Fruit fly (Drosophila melanogaster) whole organism, embryonic: ENCODE measurements around the gene TfAP-2.
A peak's percentile ranks its signal among the peaks of the same experiment; 100 is the strongest.

Experiments
- Abd-B ChIP-seq: fragments of 200-800 bp; sonication (Bioruptor generic); optimal IDR thresholded peaks from 2 replicates; lab custom pipeline; 2018; ENCODE audit warnings: missing biosample characterization, mild to moderate bottlenecking, missing genetic modification characterization, moderate library complexity
- CG11093 ChIP-seq: fragments of 200-800 bp; sonication (Bioruptor generic); IDR thresholded peaks from 3 replicates; pipeline ENCODE4 v1.3.6; 2022; ENCODE audit warnings: missing biosample characterization, missing genetic modification characterization
- CG11247 ChIP-seq: fragments of 200-800 bp; sonication (Bioruptor generic); IDR thresholded peaks from 2 replicates; pipeline ENCODE4 v1.3.6; 2022; ENCODE audit warnings: missing biosample characterization, missing genetic modification characterization
- CG18262 ChIP-seq: fragments of 200-800 bp; optimal IDR thresholded peaks from 3 replicates; lab custom pipeline; 2019; ENCODE audit warnings: missing biosample characterization, mild to moderate bottlenecking, missing genetic modification characterization, moderate library complexity
- CG18764 ChIP-seq: fragments of 200-800 bp; sonication (Bioruptor generic); optimal IDR thresholded peaks from 3 replicates; lab custom pipeline; 2016; ENCODE audit warnings: missing biosample characterization, missing genetic modification characterization
- CG2116 ChIP-seq: fragments of 200-800 bp; sonication (Bioruptor generic); optimal IDR thresholded peaks from 3 replicates; lab custom pipeline; 2018; ENCODE audit warnings: missing biosample characterization, mild to moderate bottlenecking, missing genetic modification characterization
- CG30431 ChIP-seq: fragments of 200-800 bp; sonication (Bioruptor generic); optimal IDR thresholded peaks from 2 replicates; lab custom pipeline; 2017; ENCODE audit warnings: missing biosample characterization, missing genetic modification characterization
- CG31365 ChIP-seq: fragments of 200-800 bp; sonication (Bioruptor generic); optimal IDR thresholded peaks from 2 replicates; lab custom pipeline; 2018; ENCODE audit warnings: missing biosample characterization, mild to moderate bottlenecking, missing genetic modification characterization
- CG32772 ChIP-seq: fragments of 200-800 bp; sonication (Bioruptor generic); IDR thresholded peaks from 2 replicates; pipeline ENCODE4 v1.3.6; 2022; ENCODE audit warnings: missing biosample characterization, missing genetic modification characterization
- CG33557 ChIP-seq: fragments of 200-800 bp; sonication (Bioruptor generic); optimal IDR thresholded peaks from 2 replicates; lab custom pipeline; 2019; ENCODE audit warnings: missing biosample characterization, mild to moderate bottlenecking, missing genetic modification characterization, moderate library complexity
- CG4707 ChIP-seq: fragments of 200-800 bp; sonication (Bioruptor generic); optimal IDR thresholded peaks from 2 replicates; lab custom pipeline; 2018; ENCODE audit warnings: missing biosample characterization, mild to moderate bottlenecking, missing genetic modification characterization, moderate library complexity
- CG6175 ChIP-seq: fragments of 200-800 bp; sonication (Bioruptor generic); IDR thresholded peaks from 3 replicates; pipeline ENCODE4 v1.3.6; 2022; ENCODE audit warnings: missing biosample characterization, missing genetic modification characterization
- CG6254 ChIP-seq: fragments of 200-800 bp; sonication (Bioruptor generic); optimal IDR thresholded peaks from 3 replicates; lab custom pipeline; 2017; ENCODE audit warnings: mild to moderate bottlenecking, missing biosample characterization, missing genetic modification reagents, missing genetic modification characterization
- CG7357 ChIP-seq: fragments of 200-800 bp; sonication (Bioruptor generic); IDR thresholded peaks from 3 replicates; pipeline ENCODE4 v1.3.6; 2022; ENCODE audit warnings: missing biosample characterization, missing genetic modification characterization
- CG8944 ChIP-seq: fragments of 200-800 bp; sonication (Bioruptor generic); optimal IDR thresholded peaks from 3 replicates; lab custom pipeline; 2016; ENCODE audit warnings: missing biosample characterization, missing genetic modification characterization
- CG9817 ChIP-seq: fragments of 200-800 bp; sonication (Bioruptor generic); optimal IDR thresholded peaks from 2 replicates; lab custom pipeline; 2018; ENCODE audit warnings: missing biosample characterization, mild to moderate bottlenecking, missing genetic modification characterization, moderate library complexity
- Dip3 ChIP-seq: fragments of 200-800 bp; sonication (Bioruptor generic); optimal IDR thresholded peaks from 3 replicates; lab custom pipeline; 2016; ENCODE audit warnings: missing biosample characterization, missing genetic modification characterization
- Drgx ChIP-seq: fragments of 200-800 bp; sonication (Bioruptor generic); IDR thresholded peaks from 2 replicates; pipeline ENCODE4 v1.3.6; 2022; ENCODE audit warnings: missing biosample characterization, missing genetic modification characterization
- E2f2 ChIP-seq: fragments of 200-800 bp; sonication (Bioruptor generic); IDR thresholded peaks from 2 replicates; pipeline ENCODE4 v1.3.6; 2022; ENCODE audit warnings: missing biosample characterization, missing genetic modification characterization
- ERR ChIP-seq: fragments of 200-800 bp; sonication (Bioruptor generic); optimal IDR thresholded peaks from 2 replicates; lab custom pipeline; 2016; ENCODE audit warnings: missing biosample characterization, missing genetic modification characterization
- Ets97D ChIP-seq: fragments of 200-800 bp; sonication (Bioruptor generic); optimal IDR thresholded peaks from 3 replicates; lab custom pipeline; 2016; ENCODE audit warnings: missing biosample characterization, missing genetic modification characterization
- HLHmδ ChIP-seq: fragments of 200-800 bp; sonication (Bioruptor generic); optimal IDR thresholded peaks from 2 replicates; lab custom pipeline; 2018; ENCODE audit warnings: missing biosample characterization, mild to moderate bottlenecking, missing genetic modification characterization, moderate library complexity
- HmgZ ChIP-seq: fragments of 200-800 bp; sonication (Bioruptor generic); optimal IDR thresholded peaks from 2 replicates; lab custom pipeline; 2018; ENCODE audit warnings: missing biosample characterization, mild to moderate bottlenecking, missing genetic modification characterization
- Hr3 ChIP-seq: fragments of 200-800 bp; sonication (Bioruptor generic); optimal IDR thresholded peaks from 3 replicates; lab custom pipeline; 2016; ENCODE audit warnings: missing biosample characterization, missing genetic modification characterization
- Meics ChIP-seq: fragments of 200-800 bp; sonication (Bioruptor generic); optimal IDR thresholded peaks from 2 replicates; lab custom pipeline; 2017; ENCODE audit warnings: missing biosample characterization, mild to moderate bottlenecking, missing genetic modification characterization
- NC2β ChIP-seq: fragments of 200-800 bp; sonication (Bioruptor generic); optimal IDR thresholded peaks from 2 replicates; lab custom pipeline; 2016; ENCODE audit warnings: missing biosample characterization, missing genetic modification characterization
- Neu2 ChIP-seq: fragments of 200-800 bp; sonication (Bioruptor generic); optimal IDR thresholded peaks from 3 replicates; lab custom pipeline; 2016; ENCODE audit warnings: missing biosample characterization, missing genetic modification characterization, borderline replicate concordance
- Rfx ChIP-seq: fragments of 200-800 bp; sonication (Bioruptor generic); IDR thresholded peaks from 2 replicates; pipeline ENCODE4 v1.3.6; 2022; ENCODE audit warnings: missing biosample characterization, missing genetic modification characterization
- Scr ChIP-seq: fragments of 200-800 bp; sonication (Bioruptor generic); IDR thresholded peaks from 2 replicates; pipeline ENCODE4 v1.3.6; 2022; ENCODE audit warnings: missing biosample characterization, missing genetic modification characterization; ENCODE audit not compliant: partially characterized antibody
- Trl ChIP-seq, 3 experiments: fragments of >200 bp in 2 of 3; fragments of 200-800 bp in 1 of 3; sonication (Bioruptor generic) in 1 of 3; optimal IDR thresholded peaks; 2 replicates in 1 of 3; 3 replicates in 2 of 3; lab custom pipeline; 2016 to 2017; ENCODE audit warnings: missing biosample characterization in 1 of 3, missing genetic modification characterization in 1 of 3
- br ChIP-seq: fragments of >200 bp; optimal IDR thresholded peaks from 2 replicates; lab custom pipeline; 2017
- cad ChIP-seq: fragments of >200 bp; optimal IDR thresholded peaks from 2 replicates; lab custom pipeline; 2017; ENCODE audit warnings: missing biosample characterization, missing genetic modification characterization
- dan ChIP-seq: fragments of 200-800 bp; sonication (Bioruptor generic); IDR thresholded peaks from 2 replicates; pipeline ENCODE4 v1.3.6; 2022; ENCODE audit warnings: missing biosample characterization, missing genetic modification characterization
- en ChIP-seq: fragments of 200-800 bp; sonication (Bioruptor generic); optimal IDR thresholded peaks from 2 replicates; lab custom pipeline; 2016; ENCODE audit warnings: missing biosample characterization, missing genetic modification characterization
- gsb ChIP-seq: fragments of 200-800 bp; sonication (Bioruptor generic); IDR thresholded peaks from 2 replicates; pipeline ENCODE4 v1.3.6; 2022; ENCODE audit warnings: missing biosample characterization, missing genetic modification characterization
- insv ChIP-seq, 2 experiments: fragments of 200-800 bp; sonication (Bioruptor generic); optimal IDR thresholded peaks; 3 replicates each; lab custom pipeline; 2016 to 2018; ENCODE audit warnings: missing biosample characterization in 2 of 2, missing genetic modification characterization in 2 of 2
- ken ChIP-seq: fragments of 200-800 bp; sonication (Bioruptor generic); IDR thresholded peaks from 3 replicates; pipeline ENCODE4 v1.3.6; 2022; ENCODE audit warnings: missing biosample characterization, missing genetic modification characterization
- knrl ChIP-seq: fragments of 200-800 bp; sonication (Bioruptor generic); IDR thresholded peaks from 3 replicates; pipeline ENCODE4 v1.3.6; 2022; ENCODE audit warnings: missing biosample characterization, missing genetic modification characterization; ENCODE audit not compliant: partially characterized antibody
- luna ChIP-seq: fragments of 200-800 bp; sonication (Bioruptor generic); optimal IDR thresholded peaks from 2 replicates; lab custom pipeline; 2016; ENCODE audit warnings: missing biosample characterization, missing genetic modification characterization
- oc ChIP-seq: fragments of 200-800 bp; sonication (Bioruptor generic); optimal IDR thresholded peaks from 2 replicates; lab custom pipeline; 2018; ENCODE audit warnings: missing biosample characterization, mild to moderate bottlenecking, missing genetic modification characterization, moderate library complexity
- pan ChIP-seq, 4 experiments: fragments of >200 bp in 3 of 4; fragments of 200-800 bp in 1 of 4; sonication (Bioruptor generic) in 1 of 4; optimal IDR thresholded peaks in 3 of 4; IDR thresholded peaks in 1 of 4; 2 replicates each; pipeline versions ENCODE4 v1.3.6 to Lab custom; 2017 to 2022; ENCODE audit warnings: missing biosample characterization in 2 of 4, missing genetic modification characterization in 2 of 4, mixed read lengths in 1 of 4
- peb ChIP-seq: fragments of 200-800 bp; sonication (Bioruptor generic); IDR thresholded peaks from 2 replicates; pipeline ENCODE4 v1.3.6; 2022; ENCODE audit warnings: missing biosample characterization, missing genetic modification characterization
- sens ChIP-seq: fragments of 200-800 bp; sonication (Bioruptor generic); peaks from one replicate; lab custom pipeline; 2016; ENCODE audit warnings: missing biosample characterization, missing genetic modification characterization
- sim ChIP-seq: fragments of 200-800 bp; sonication (Bioruptor generic); IDR thresholded peaks from 2 replicates; pipeline ENCODE4 v1.3.6; 2022; ENCODE audit warnings: missing biosample characterization, missing genetic modification characterization
- tna ChIP-seq: fragments of 200-800 bp; sonication (Bioruptor generic); IDR thresholded peaks from 2 replicates; pipeline ENCODE4 v1.3.6; 2022; ENCODE audit warnings: missing biosample characterization, missing genetic modification characterization; ENCODE audit not compliant: partially characterized antibody
- trem ChIP-seq: fragments of 200-800 bp; optimal IDR thresholded peaks from 3 replicates; lab custom pipeline; 2019; ENCODE audit warnings: missing biosample characterization, mild to moderate bottlenecking, missing genetic modification characterization, moderate library complexity
- ttk ChIP-seq: fragments of 200-800 bp; sonication (Bioruptor generic); IDR thresholded peaks from 2 replicates; pipeline ENCODE4 v2.1.2; 2022; ENCODE audit warnings: missing biosample characterization, missing genetic modification characterization
- unpg ChIP-seq: fragments of 200-800 bp; sonication (Bioruptor generic); optimal IDR thresholded peaks from 3 replicates; lab custom pipeline; 2018; ENCODE audit warnings: missing biosample characterization, mild to moderate bottlenecking, missing genetic modification characterization, moderate library complexity
- usp ChIP-seq: fragments of >200 bp; optimal IDR thresholded peaks from 2 replicates; lab custom pipeline; 2017; ENCODE audit warnings: missing biosample characterization, missing genetic modification characterization
- wek ChIP-seq: fragments of 200-800 bp; sonication (Bioruptor generic); optimal IDR thresholded peaks from 3 replicates; lab custom pipeline; 2018; ENCODE audit warnings: missing biosample characterization, mild to moderate bottlenecking, missing genetic modification characterization, moderate library complexity
- zfh2 ChIP-seq: fragments of 200-800 bp; sonication (Bioruptor generic); optimal IDR thresholded peaks from 2 replicates; lab custom pipeline; 2016; ENCODE audit warnings: missing biosample characterization, missing genetic modification characterization

TfAP-2 gene

DNA sequence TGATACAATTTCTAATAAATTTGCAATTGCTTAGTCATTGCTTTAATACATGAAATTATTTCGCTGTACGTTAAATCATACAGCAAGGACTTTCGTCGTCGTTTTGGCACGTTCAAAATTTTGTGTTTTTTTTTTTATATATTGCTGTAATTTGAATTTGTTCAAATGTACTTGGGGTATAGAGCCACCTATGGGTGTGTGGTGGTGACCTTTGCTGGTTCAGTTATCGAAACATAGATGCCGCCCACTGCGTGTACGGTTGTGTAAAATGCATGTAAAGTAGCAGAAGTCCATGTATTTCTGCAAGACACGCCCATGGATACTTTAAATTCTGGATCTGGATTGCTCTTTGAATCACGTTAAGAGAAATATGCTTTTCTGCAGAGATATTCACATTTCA is 17.6 kb downstream of the TfAP-2 start (continued):
- TF ChIP-seq HLHmδ, result peak; percentile 44
- TF ChIP-seq CG11247 (GFP tag; lab: Robert Waterston, UW), result peak; percentile 72
- peak; percentile 49; the same call in 1 of the 2 replicates for TF ChIP-seq ttk
- TF ChIP-seq CG9817, result peak; percentile 62
- no peak for TF ChIP-seq Abd-B (GFP tag; lab: Kevin White, UChicago)
- no peak for TF ChIP-seq Drgx (GFP tag; lab: Robert Waterston, UW)
- TF ChIP-seq Meics (GFP tag; lab: Kevin White, UChicago), result no peak
- no peak for TF ChIP-seq CG7357 (GFP tag; lab: Robert Waterston, UW)
- no peak for TF ChIP-seq br (lab: Kevin White, UChicago)
- TF ChIP-seq Hr3, result peak; percentile 81
- peak; percentile 32 for TF ChIP-seq ERR (GFP tag; lab: Kevin White, UChicago)
- TF ChIP-seq pan (optimal IDR thresholded peaks at IDR 0.05; lab: Kevin White, UChicago), result no peak
- no peak for TF ChIP-seq pan (GFP tag; optimal IDR thresholded peaks at IDR 0.05 in 1 of 2, IDR thresholded peaks at IDR 0.05 in 1 of 2)
- TF ChIP-seq sens (GFP tag; lab: Kevin White, UChicago), result peak; percentile 83
- TF ChIP-seq luna (GFP tag; lab: Kevin White, UChicago), result peak; percentile 60
- peak; percentile 40 for TF ChIP-seq CG31365
- TF ChIP-seq Ets97D, result peak; percentile 31
- TF ChIP-seq knrl (GFP tag; lab: Robert Waterston, UW), result peak; percentile 66; the same call in 2 of the 3 replicates
- TF ChIP-seq CG18262 (tag; lab: Kevin White, UChicago), result no peak
- peak; percentile 13 to 30 for TF ChIP-seq Trl (optimal IDR thresholded peaks at IDR 0.05; lab: Kevin White, UChicago)
- peak; percentile 83 for TF ChIP-seq Trl (GFP tag; optimal IDR thresholded peaks at IDR 0.05; lab: Kevin White, UChicago)
- TF ChIP-seq peb (GFP tag; lab: Robert Waterston, UW), result no peak
- no peak for TF ChIP-seq CG11093
- TF ChIP-seq sim (GFP tag; lab: Robert Waterston, UW), result no peak
- TF ChIP-seq CG32772 (GFP tag; lab: Robert Waterston, UW), result peak; percentile 63; the same call in 1 of the 2 replicates
- TF ChIP-seq CG33557 (GFP tag; lab: Kevin White, UChicago), result no peak
- peak; percentile 21 for TF ChIP-seq CG30431 (GFP tag; lab: Kevin White, UChicago)
- peak; percentile 41; the same call in 1 of the 2 replicates for TF ChIP-seq gsb (GFP tag; lab: Robert Waterston, UW)
- peak; percentile 87 for TF ChIP-seq Rfx
- peak; percentile 65 for TF ChIP-seq HmgZ (tag; lab: Kevin White, UChicago)
- peak; percentile 19 for TF ChIP-seq zfh2
- no peak for TF ChIP-seq oc (tag; lab: Kevin White, UChicago)
- peak in 1 of 2 experiments; percentile 62 for TF ChIP-seq insv (GFP tag; optimal IDR thresholded peaks at IDR 0.05; lab: Kevin White, UChicago)
- no peak for TF ChIP-seq CG4707
- TF ChIP-seq CG2116 (GFP tag; lab: Kevin White, UChicago), result no peak
- TF ChIP-seq dan (GFP tag; lab: Robert Waterston, UW), result no peak
- TF ChIP-seq Neu2 (GFP tag; lab: Kevin White, UChicago), result no peak
- peak; percentile 37 for TF ChIP-seq en (GFP tag; lab: Kevin White, UChicago)
- no peak for TF ChIP-seq unpg
- TF ChIP-seq usp (GFP tag; lab: Kevin White, UChicago), result no peak
- no peak for TF ChIP-seq Scr (GFP tag; lab: Robert Waterston, UW)
- peak; percentile 72 for TF ChIP-seq E2f2
- no peak for TF ChIP-seq tna (GFP tag; lab: Robert Waterston, UW)
- peak; percentile 66; the same call in 2 of the 3 replicates for TF ChIP-seq ken (GFP tag; lab: Robert Waterston, UW)
- peak; percentile 53 for TF ChIP-seq trem (tag; lab: Kevin White, UChicago)
- 0 out of 3 replicates have a peak, but pooled peaks have one; percentile 40 for TF ChIP-seq CG6175 (GFP tag; lab: Robert Waterston, UW)
- peak; percentile 40 for TF ChIP-seq Dip3 (GFP tag; lab: Kevin White, UChicago)
- peak; percentile 52 for TF ChIP-seq CG18764 (GFP tag; lab: Kevin White, UChicago)
- no peak for TF ChIP-seq wek (GFP tag; lab: Kevin White, UChicago)
- TF ChIP-seq CG6254 (GFP tag; lab: Kevin White, UChicago), result no peak
- TF ChIP-seq cad (GFP tag; lab: Kevin White, UChicago), result no peak
- TF ChIP-seq NC2β (GFP tag; lab: Kevin White, UChicago), result peak; percentile 68
- TF ChIP-seq CG8944 (GFP tag; lab: Kevin White, UChicago), result peak; percentile 72
